Worm (Caenorhabditis elegans): ENCODE data around the gene C27D8.3.

DNA sequence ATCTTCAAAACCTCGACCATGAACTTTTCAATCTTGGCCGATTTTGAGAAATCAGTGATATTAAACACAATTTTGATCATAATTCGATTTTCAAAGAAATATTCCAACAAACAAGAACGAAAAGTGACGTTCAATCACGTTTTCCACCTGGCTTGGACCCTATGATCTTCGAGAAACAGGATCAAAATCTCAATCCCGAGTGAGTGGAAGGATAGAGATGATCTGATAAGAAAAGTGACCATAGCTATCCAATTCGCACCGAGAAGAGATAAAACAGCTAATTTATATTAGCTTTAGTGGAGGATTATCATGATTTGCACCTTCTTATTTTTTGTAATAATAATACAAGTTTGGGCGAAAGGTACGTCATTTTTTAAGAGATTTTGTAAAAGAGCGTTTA is 9.6 kb upstream of the C27D8.3 start, which contains the start of gene T23F6.2:
- TF ChIP-seq nhr-76 (tag; optimal IDR thresholded peaks at IDR 0.05) (no peak), ces-1 (GFP tag; optimal IDR thresholded peaks at IDR 0.05) (no peak), elt-1 (tag; optimal IDR thresholded peaks at IDR 0.05; ENCODE audit: borderline replicate concordance, insufficient read depth) (peak; percentile 47), snpc-4 (tag; optimal IDR thresholded peaks at IDR 0.05) (no peak), lin-13 (tag; optimal IDR thresholded peaks at IDR 0.05) (no peak), unc-62 (GFP tag; optimal IDR thresholded peaks at IDR 0.05) (no peak), nhr-12 (tag; optimal IDR thresholded peaks at IDR 0.05) (no peak)

Data from whole organism, mixed stage, embryonic.